Worm (Caenorhabditis elegans): ENCODE measurements around the gene dpy-20.

dpy-20 gene

ce11 chrIV:11713289-11713688 lies 12.6 kb upstream of the dpy-20 start:
- TF ChIP-seq mml-1 (tag; optimal IDR thresholded peaks at IDR 0.05) = no peak
- TF ChIP-seq nhr-11 (tag; optimal IDR thresholded peaks at IDR 0.05) = no peak
- TF ChIP-seq nfya-1 (tag; optimal IDR thresholded peaks at IDR 0.05; ENCODE audit: insufficient read depth) = no peak
- TF ChIP-seq unc-62 (GFP tag; optimal IDR thresholded peaks at IDR 0.05) = peak; percentile 9
- TF ChIP-seq zag-1 (tag; optimal IDR thresholded peaks at IDR 0.05) = no peak
- no peak for TF ChIP-seq nhr-237 (tag; optimal IDR thresholded peaks at IDR 0.05)
- TF ChIP-seq egl-27 (tag; optimal IDR thresholded peaks at IDR 0.05) = no peak
- no peak for TF ChIP-seq R02D3.7 (tag; optimal IDR thresholded peaks at IDR 0.05)
- TF ChIP-seq lin-39 (tag; optimal IDR thresholded peaks at IDR 0.05) = peak; percentile 51

- TF ChIP-seq zag-1 (tag; optimal IDR thresholded peaks at IDR 0.05) (no peak), daf-12 (tag; optimal IDR thresholded peaks at IDR 0.05) (no peak), egl-5 (tag; optimal IDR thresholded peaks at IDR 0.05) (peak; percentile 79), nhr-11 (tag; optimal IDR thresholded peaks at IDR 0.05) (peak; percentile 1), nfya-1 (tag; optimal IDR thresholded peaks at IDR 0.05; ENCODE audit: insufficient read depth) (peak; percentile 6)
Measured at ce11 chrIV:11710331-11710730, 9.7 kb upstream of the dpy-20 start.

DNA sequence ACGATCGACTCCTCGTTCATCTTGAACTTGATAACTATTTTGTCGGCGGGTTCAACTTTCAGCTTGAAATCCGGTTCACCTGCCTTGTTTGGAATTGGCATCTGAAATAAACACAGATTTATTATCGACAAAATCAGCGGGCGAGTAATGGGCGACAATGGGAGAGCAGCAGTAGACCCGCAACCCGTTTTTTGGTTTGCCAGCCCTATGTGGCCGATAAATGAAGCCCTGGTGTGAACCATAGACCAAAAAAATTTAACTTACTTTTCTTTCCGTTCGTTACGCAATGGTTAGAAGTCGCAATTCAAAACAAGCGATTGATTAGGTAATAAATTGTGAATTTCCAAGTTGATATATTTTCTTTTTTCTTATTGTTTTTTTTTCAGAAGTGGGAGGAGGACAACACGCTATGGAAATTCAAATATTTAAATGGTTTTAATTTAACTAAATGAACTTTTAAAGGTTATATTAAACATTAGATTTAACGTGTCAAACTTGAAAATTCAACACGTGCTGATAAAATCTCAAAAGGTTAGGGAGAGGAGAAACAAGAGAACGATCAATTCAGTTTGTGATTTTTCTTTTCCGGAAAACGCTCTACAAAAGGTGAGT lies 3.1 kb upstream of the dpy-20 start, which contains the start of the genes T22B3.3 and alg-3:
Gene T22B3.3, minus strand, starts transcription at position 101 of the 612 bp plus-strand sequence.
Gene alg-3, plus strand, starts transcription at position 562 of the 612 bp plus-strand sequence.
- TF ChIP-seq nhr-25 (tag; optimal IDR thresholded peaks at IDR 0.05) = no peak
- TF ChIP-seq unc-62 (GFP tag; optimal IDR thresholded peaks at IDR 0.05) = no peak
- TF ChIP-seq lin-15B (tag; optimal IDR thresholded peaks at IDR 0.05) = no peak
- TF ChIP-seq nhr-11 (tag; optimal IDR thresholded peaks at IDR 0.05) = no peak
- no peak for TF ChIP-seq nhr-28 (tag; optimal IDR thresholded peaks at IDR 0.05)
- TF ChIP-seq nhr-12 (tag; optimal IDR thresholded peaks at IDR 0.05) = no peak
- TF ChIP-seq nhr-76 (tag; optimal IDR thresholded peaks at IDR 0.05) = no peak
- no peak for TF ChIP-seq nhr-23 (tag; optimal IDR thresholded peaks at IDR 0.05)
- no peak for TF ChIP-seq egl-5 (tag; optimal IDR thresholded peaks at IDR 0.05)
- TF ChIP-seq ama-1 (optimal IDR thresholded peaks at IDR 0.05) = no peak
- TF ChIP-seq mdl-1 (tag; optimal IDR thresholded peaks at IDR 0.05) = no peak
- no peak for TF ChIP-seq eor-1 (tag; optimal IDR thresholded peaks at IDR 0.05)

DNA sequence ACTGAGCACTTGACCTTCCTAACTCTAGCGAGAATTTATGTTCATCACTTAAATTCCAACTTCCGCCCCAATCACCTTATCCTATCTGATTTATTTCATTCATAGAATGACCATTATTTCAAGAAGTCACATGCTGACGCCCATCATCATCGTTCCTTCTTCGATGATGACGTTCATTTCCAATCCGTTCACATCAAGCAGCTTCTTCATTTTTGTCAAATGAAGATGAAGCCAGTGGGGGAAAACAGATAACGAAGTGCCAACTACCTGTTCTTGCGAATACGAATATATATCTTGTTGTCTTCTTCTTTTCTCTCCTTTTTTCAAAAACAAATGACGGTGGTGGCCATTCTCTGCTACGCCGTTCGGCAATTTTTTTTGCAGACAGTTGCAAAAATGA lies 1.2 kb upstream of the dpy-20 start:
- TF ChIP-seq nhr-25 (tag; optimal IDR thresholded peaks at IDR 0.05) = peak; percentile 79
- no peak for TF ChIP-seq ama-1 (optimal IDR thresholded peaks at IDR 0.05)
- TF ChIP-seq pqm-1 (tag; optimal IDR thresholded peaks at IDR 0.05) = no peak
- TF ChIP-seq egl-5 (tag; optimal IDR thresholded peaks at IDR 0.05) = no peak
- TF ChIP-seq nfya-1 (tag; optimal IDR thresholded peaks at IDR 0.05; ENCODE audit: insufficient read depth) = no peak
- TF ChIP-seq elt-2 (tag; optimal IDR thresholded peaks at IDR 0.05) = no peak
- TF ChIP-seq mdl-1 (tag; optimal IDR thresholded peaks at IDR 0.05) = no peak
- no peak for TF ChIP-seq lin-39 (tag; optimal IDR thresholded peaks at IDR 0.05)
- TF ChIP-seq elt-3 (tag; optimal IDR thresholded peaks at IDR 0.05) = no peak
- no peak for TF ChIP-seq R02D3.7 (tag; optimal IDR thresholded peaks at IDR 0.05)
- no peak for TF ChIP-seq fos-1 (tag; optimal IDR thresholded peaks at IDR 0.05)
- no peak for TF ChIP-seq mml-1 (tag; optimal IDR thresholded peaks at IDR 0.05)
- peak; percentile 29 for TF ChIP-seq nhr-23 (tag; optimal IDR thresholded peaks at IDR 0.05)
- no peak for TF ChIP-seq nhr-76 (tag; optimal IDR thresholded peaks at IDR 0.05)
- TF ChIP-seq fkh-10 (GFP tag; optimal IDR thresholded peaks at IDR 0.05) = no peak

- TF ChIP-seq elt-3 (tag; optimal IDR thresholded peaks at IDR 0.05) (peak in 1 of 3 experiments; percentile 75), aly-2 (tag; optimal IDR thresholded peaks at IDR 0.05) (no peak), daf-12 (tag; optimal IDR thresholded peaks at IDR 0.05) (no peak), nhr-23 (tag; optimal IDR thresholded peaks at IDR 0.05) (peak; percentile 89), nhr-28 (tag; optimal IDR thresholded peaks at IDR 0.05) (no peak), nhr-25 (tag; optimal IDR thresholded peaks at IDR 0.05) (peak; percentile 77), fos-1 (tag; optimal IDR thresholded peaks at IDR 0.05) (no peak), nhr-12 (tag; optimal IDR thresholded peaks at IDR 0.05) (no peak), ZK546.5 (tag; optimal IDR thresholded peaks at IDR 0.05) (no peak), ama-1 (optimal IDR thresholded peaks at IDR 0.05) (no peak), pqm-1 (tag; optimal IDR thresholded peaks at IDR 0.05) (no peak), mdl-1 (tag; optimal IDR thresholded peaks at IDR 0.05) (no peak), nhr-77 (tag; optimal IDR thresholded peaks at IDR 0.05) (no peak), ceh-9 (tag; optimal IDR thresholded peaks at IDR 0.05) (no peak), lsy-12 (tag; optimal IDR thresholded peaks at IDR 0.05) (no peak), egl-27 (tag; optimal IDR thresholded peaks at IDR 0.05) (no peak), nhr-43 (tag; optimal IDR thresholded peaks at IDR 0.05; ENCODE audit: poor library complexity, severe bottlenecking) (peak; percentile 50), tbx-2 (tag; optimal IDR thresholded peaks at IDR 0.05) (no peak), ztf-4 (tag; optimal IDR thresholded peaks at IDR 0.05) (no peak), unc-39 (tag; optimal IDR thresholded peaks at IDR 0.05) (no peak), egl-5 (tag; optimal IDR thresholded peaks at IDR 0.05) (no peak), jun-1 (tag; optimal IDR thresholded peaks at IDR 0.05) (no peak), eor-1 (tag; optimal IDR thresholded peaks at IDR 0.05) (no peak), nhr-76 (tag; optimal IDR thresholded peaks at IDR 0.05) (no peak), sea-2 (GFP tag; optimal IDR thresholded peaks at IDR 0.05) (no peak)
Measured at ce11 chrIV:11700100-11700499, 552 bp downstream of the dpy-20 start.

All from whole organism, L3 larva.